Fruit fly (Drosophila melanogaster) Kc167 (cell line): ENCODE measurements around the gene dnd.

ENCODE experiments used
- Sin3A ChIP-seq: fragments of >200 bp; optimal IDR thresholded peaks from 2 replicates; lab custom pipeline; 2018; ENCODE audit warnings: missing external identifiers
- h ChIP-seq: fragments of >200 bp; optimal IDR thresholded peaks from 3 replicates; lab custom pipeline; 2018; ENCODE audit warnings: missing external identifiers

DNA sequence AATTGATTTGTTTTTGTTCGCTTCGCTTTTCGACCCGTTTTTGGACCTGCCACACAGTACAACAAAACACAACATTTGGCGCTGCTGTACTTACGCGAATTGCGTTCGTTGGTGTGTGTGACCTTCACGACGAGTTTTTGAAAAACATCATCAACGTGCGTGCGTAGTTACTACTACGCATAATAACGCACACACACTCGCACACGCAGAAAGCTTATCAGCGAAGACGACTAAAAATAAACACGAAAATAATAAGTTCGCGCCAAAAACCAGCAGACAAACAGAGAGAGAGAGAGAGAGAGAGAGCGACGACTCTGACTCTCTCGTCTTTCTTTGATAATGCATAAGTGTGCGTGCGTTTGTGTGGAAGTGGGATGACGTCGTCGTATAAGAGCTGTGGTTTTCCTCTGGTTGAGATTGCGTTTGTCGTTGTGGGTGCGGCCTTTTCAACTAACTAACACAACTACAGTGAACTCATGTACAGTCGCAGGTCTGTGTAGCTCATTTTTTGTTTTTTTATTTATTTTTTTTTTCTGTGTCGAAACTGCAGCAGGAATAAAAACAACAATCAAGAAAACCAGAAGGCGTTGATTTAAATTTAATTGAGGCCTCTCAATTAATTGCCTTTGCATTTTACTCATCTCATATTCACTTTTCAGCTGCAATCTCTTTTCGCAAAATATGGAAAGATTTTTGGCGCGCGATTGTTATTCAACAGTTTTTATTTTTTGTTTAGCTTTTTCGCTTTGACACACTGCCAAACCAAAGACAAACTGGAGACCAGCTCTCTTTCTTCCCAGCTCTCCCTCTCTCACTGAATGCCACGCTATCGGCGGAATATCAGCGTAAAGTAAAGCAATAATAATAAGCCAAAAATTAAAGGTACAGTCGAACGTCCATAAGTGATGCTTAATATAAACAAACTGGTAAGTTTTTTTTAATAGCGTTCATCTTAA is 33.3 kb downstream of the dnd start:
- no peak for TF ChIP-seq h (lab: Kevin White, UChicago)
- TF ChIP-seq Sin3A (lab: Kevin White, UChicago) = no peak
